Fruit fly (Drosophila melanogaster): Measurements from ENCODE around the gene mon2.

The mon2 gene

DNA sequence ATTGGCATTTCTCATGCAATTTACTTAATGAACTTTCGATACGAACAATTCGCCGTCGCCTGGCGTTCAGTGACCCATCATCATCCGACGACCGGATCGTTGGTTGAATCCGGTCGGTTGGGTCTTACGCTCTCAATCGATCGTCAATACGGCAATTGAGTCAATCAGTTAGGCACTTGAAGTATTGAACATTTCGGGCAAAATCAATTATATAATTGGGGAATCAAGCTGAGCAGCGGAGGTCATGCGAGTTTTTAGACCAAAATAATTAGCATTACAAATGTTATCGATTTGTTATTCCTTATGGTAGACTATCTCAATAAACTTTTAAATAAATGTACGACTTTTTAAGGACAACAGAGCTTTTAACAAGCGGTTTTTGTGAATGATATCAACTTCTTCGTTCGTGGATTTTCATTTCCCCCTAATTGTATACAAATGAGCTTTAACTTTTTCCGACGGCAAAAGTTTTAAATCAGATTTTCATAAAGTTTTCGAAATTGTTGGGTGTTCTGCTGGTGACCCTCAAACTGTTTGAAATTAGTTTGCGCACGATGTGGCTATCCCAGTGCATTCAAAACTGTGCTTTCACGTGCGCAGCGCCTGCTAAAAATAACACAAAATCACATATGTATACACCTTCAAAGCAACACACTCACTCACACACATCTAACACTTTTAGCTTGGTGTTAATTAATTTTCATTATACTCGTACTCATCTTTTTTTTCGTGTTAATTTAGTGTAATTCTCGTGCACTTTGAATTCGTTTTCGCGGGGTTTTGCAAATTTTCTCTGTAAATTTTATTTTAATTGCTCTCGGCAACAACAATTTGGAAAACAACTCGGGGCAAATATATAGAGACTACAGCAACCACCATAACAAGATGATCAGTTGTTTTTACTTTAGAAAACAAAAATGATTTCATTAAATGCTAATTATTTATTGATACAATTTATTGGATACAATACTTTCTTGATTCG, 25.6 kb downstream of the mon2 start:
- TF ChIP-seq CG32121 (GFP tag; IDR thresholded peaks at IDR 0.05) = 0 out of 2 replicates have a peak, but pooled peaks have one; percentile 11
- no peak for TF ChIP-seq CG12605 (GFP tag; IDR thresholded peaks at IDR 0.05)
- TF ChIP-seq Pif1A (GFP tag; optimal IDR thresholded peaks at IDR 0.05) = no peak

- TF ChIP-seq CG9948 (tag; optimal IDR thresholded peaks at IDR 0.05) (no peak), CG14655 (GFP tag; optimal IDR thresholded peaks at IDR 0.05) (peak; percentile 1), CG10348 (GFP tag; IDR thresholded peaks at IDR 0.05) (no peak)
These were observed 26.3 kb downstream of the mon2 start for dm6 chr2L:8097461-8097860.

dm6 chr2L:8095176-8095575, 28.6 kb downstream of the mon2 start:
- TF ChIP-seq CG13204 (GFP tag; optimal IDR thresholded peaks at IDR 0.05) = no peak
- TF ChIP-seq Snoo (tag; optimal IDR thresholded peaks at IDR 0.05) = peak; percentile 10
- peak; percentile 25 for TF ChIP-seq gl (tag; optimal IDR thresholded peaks at IDR 0.05)
- TF ChIP-seq rn (GFP tag; IDR thresholded peaks at IDR 0.05) = no peak
- no peak for TF ChIP-seq CG15710 (tag; optimal IDR thresholded peaks at IDR 0.05)
- no peak for TF ChIP-seq CG8301 (tag; optimal IDR thresholded peaks at IDR 0.05)
- no peak for TF ChIP-seq CG10348 (GFP tag; IDR thresholded peaks at IDR 0.05)
- TF ChIP-seq CG4496 (GFP tag; IDR thresholded peaks at IDR 0.05) = no peak
- no peak for TF ChIP-seq D1 (tag; optimal IDR thresholded peaks at IDR 0.05)
- TF ChIP-seq CG12605 (GFP tag; IDR thresholded peaks at IDR 0.05) = no peak
- TF ChIP-seq EcR (GFP tag; optimal IDR thresholded peaks at IDR 0.05) = peak; percentile 72

dm6 chr2L:8094058-8094825, 29.6 kb downstream of the mon2 start:
- no peak for TF ChIP-seq CG10348 (GFP tag; IDR thresholded peaks at IDR 0.05)
- TF ChIP-seq CG12605 (GFP tag; IDR thresholded peaks at IDR 0.05) = peak; percentile 36
- no peak for TF ChIP-seq CG8301 (tag; optimal IDR thresholded peaks at IDR 0.05)
- TF ChIP-seq Ets98B (GFP tag; IDR thresholded peaks at IDR 0.05) = peak; percentile 63
- TF ChIP-seq CG32121 (GFP tag; IDR thresholded peaks at IDR 0.05) = peak; percentile 36
- 0 out of 3 replicates have a peak, but pooled peaks have one; percentile 55 for TF ChIP-seq fd96Ca (GFP tag; IDR thresholded peaks at IDR 0.05)
- TF ChIP-seq CG14655 (GFP tag; optimal IDR thresholded peaks at IDR 0.05) = peak; percentile 41

DNA sequence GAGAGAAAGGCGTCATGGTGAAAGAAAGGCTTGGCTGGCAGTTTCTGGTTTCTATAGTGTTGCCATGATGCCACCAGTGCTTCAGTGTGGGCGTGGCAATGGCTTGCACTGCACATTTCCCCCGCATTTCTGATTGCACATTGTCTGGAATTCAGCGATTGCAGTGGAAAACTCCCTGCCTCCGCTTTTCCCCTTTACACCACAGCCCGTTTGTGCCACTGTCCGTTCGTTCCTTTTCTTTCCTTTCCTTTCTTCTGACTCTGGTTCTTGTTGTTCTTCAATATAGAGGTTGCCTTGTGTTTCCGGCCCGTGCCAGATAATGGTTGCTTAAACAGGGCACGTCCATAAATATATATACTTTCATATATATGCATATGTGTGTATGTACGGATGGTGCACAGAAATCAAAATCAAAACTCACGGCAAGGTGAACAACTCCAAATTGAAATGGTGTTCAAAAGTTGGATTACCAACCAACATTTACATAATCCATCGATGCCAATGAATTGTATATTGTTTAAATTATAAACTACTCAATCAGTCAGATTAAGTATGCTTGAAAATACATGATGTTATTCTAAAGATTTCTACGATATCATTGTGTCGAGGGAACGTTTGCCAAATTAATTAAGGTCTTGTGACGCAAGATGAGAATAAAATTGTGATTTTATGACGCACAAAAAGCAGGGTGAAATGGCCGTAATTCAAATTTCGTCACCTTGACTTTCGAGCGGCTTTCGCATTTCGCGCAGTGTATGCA, 30.4 kb downstream of the mon2 start:
- TF ChIP-seq CG34367 (tag; optimal IDR thresholded peaks at IDR 0.05) (no peak), EcR (GFP tag; optimal IDR thresholded peaks at IDR 0.05) (peak; percentile 56), Ets98B (GFP tag; IDR thresholded peaks at IDR 0.05) (peak; percentile 8; the same call in 1 of the 2 replicates), CG17806 (tag; optimal IDR thresholded peaks at IDR 0.05) (no peak), CG8301 (tag; optimal IDR thresholded peaks at IDR 0.05) (no peak), rn (GFP tag; IDR thresholded peaks at IDR 0.05) (no peak), CG15710 (tag; optimal IDR thresholded peaks at IDR 0.05) (no peak), CG4496 (GFP tag; IDR thresholded peaks at IDR 0.05) (no peak), CG13204 (GFP tag; optimal IDR thresholded peaks at IDR 0.05) (no peak), CG9948 (tag; optimal IDR thresholded peaks at IDR 0.05) (no peak), Pif1B (GFP tag; optimal IDR thresholded peaks at IDR 0.05) (peak; percentile 36), Snoo (tag; optimal IDR thresholded peaks at IDR 0.05) (no peak), D1 (tag; optimal IDR thresholded peaks at IDR 0.05) (no peak), CG14655 (GFP tag; optimal IDR thresholded peaks at IDR 0.05) (peak; percentile 9), CG32121 (GFP tag; IDR thresholded peaks at IDR 0.05) (no peak), Pif1A (GFP tag; optimal IDR thresholded peaks at IDR 0.05) (no peak), CG10348 (GFP tag; IDR thresholded peaks at IDR 0.05) (no peak), CG8159 (tag; optimal IDR thresholded peaks at IDR 0.05) (peak; percentile 40), gl (tag; optimal IDR thresholded peaks at IDR 0.05) (no peak), CG12605 (GFP tag; IDR thresholded peaks at IDR 0.05) (no peak), fd96Ca (GFP tag; IDR thresholded peaks at IDR 0.05) (peak; percentile 44; the same call in 2 of the 3 replicates)

dm6 chr2L:8091908-8092307, 31.9 kb downstream of the mon2 start:
- TF ChIP-seq EcR (GFP tag; optimal IDR thresholded peaks at IDR 0.05) (no peak), rn (GFP tag; IDR thresholded peaks at IDR 0.05) (no peak), CG4496 (GFP tag; IDR thresholded peaks at IDR 0.05) (no peak), CG15710 (tag; optimal IDR thresholded peaks at IDR 0.05) (no peak), CG17806 (tag; optimal IDR thresholded peaks at IDR 0.05) (no peak), CG12605 (GFP tag; IDR thresholded peaks at IDR 0.05) (no peak), CG8159 (tag; optimal IDR thresholded peaks at IDR 0.05) (no peak), CG8301 (tag; optimal IDR thresholded peaks at IDR 0.05) (no peak), Pif1A (GFP tag; optimal IDR thresholded peaks at IDR 0.05) (no peak), fd96Ca (GFP tag; IDR thresholded peaks at IDR 0.05) (no peak), Pif1B (GFP tag; optimal IDR thresholded peaks at IDR 0.05) (no peak), Ets98B (GFP tag; IDR thresholded peaks at IDR 0.05) (no peak), CG14655 (GFP tag; optimal IDR thresholded peaks at IDR 0.05) (no peak), CG10348 (GFP tag; IDR thresholded peaks at IDR 0.05) (no peak), gl (tag; optimal IDR thresholded peaks at IDR 0.05) (no peak), CG13204 (GFP tag; optimal IDR thresholded peaks at IDR 0.05) (no peak), D1 (tag; optimal IDR thresholded peaks at IDR 0.05) (no peak), CG34367 (tag; optimal IDR thresholded peaks at IDR 0.05) (no peak), CG9948 (tag; optimal IDR thresholded peaks at IDR 0.05) (no peak)

Data from whole organism, pupa.